Fruit fly (Drosophila melanogaster): ENCODE measurements around the gene CG5989.

CG5989 gene

DNA sequence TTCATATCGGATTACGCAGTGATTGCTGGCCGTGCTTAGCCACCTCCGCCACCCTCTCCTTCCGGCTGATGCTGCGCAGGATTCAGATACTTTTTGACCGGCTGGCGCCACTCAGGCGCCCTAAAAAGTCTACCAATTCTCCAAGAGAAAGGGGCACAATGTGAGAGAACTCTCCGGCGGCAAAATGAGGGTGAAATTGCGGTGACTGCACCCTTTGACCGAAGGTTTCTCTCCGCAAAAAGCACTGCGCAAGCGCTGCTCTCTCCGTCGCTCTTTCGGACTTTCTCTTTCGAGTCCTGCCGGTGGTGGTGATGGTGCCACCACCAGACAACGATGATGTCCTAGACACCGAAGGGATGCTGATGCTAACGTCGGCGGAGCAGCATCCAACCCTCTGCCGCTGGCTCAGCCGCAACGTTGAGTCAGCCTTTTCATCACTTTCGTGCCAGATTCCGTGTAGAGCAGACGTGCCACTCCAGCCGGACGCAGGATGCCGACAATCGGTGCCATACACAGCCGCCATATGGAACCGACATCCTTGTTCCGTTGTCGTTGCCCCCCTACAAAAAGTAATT, 44.1 kb downstream of the CG5989 start (continued):
- TF ChIP-seq Pdp1 (GFP tag; optimal IDR thresholded peaks at IDR 0.05) (no peak), CG11456 (GFP tag; IDR thresholded peaks at IDR 0.05) (no peak), sima (GFP tag; optimal IDR thresholded peaks at IDR 0.05) (no peak), emc (GFP tag; optimal IDR thresholded peaks at IDR 0.05) (no peak), ewg (GFP tag; optimal IDR thresholded peaks at IDR 0.05) (peak; percentile 93), Meics (GFP tag; optimal IDR thresholded peaks at IDR 0.05) (no peak), Adf1 (GFP tag; IDR thresholded peaks at IDR 0.05) (peak; percentile 64; the same call in 1 of the 2 replicates), ci (GFP tag; IDR thresholded peaks at IDR 0.05) (no peak), gsb-n (tag; optimal IDR thresholded peaks at IDR 0.05) (no peak), Lhr (GFP tag; optimal IDR thresholded peaks at IDR 0.05) (no peak), Gug (GFP tag; IDR thresholded peaks at IDR 0.05) (no peak), jumu (GFP tag; optimal IDR thresholded peaks at IDR 0.05) (no peak), ranshi (GFP tag; IDR thresholded peaks at IDR 0.05) (no peak), CG10209 (GFP tag; optimal IDR thresholded peaks at IDR 0.05) (no peak), HLHmδ (GFP tag; optimal IDR thresholded peaks at IDR 0.05) (peak; percentile 23), ftz-f1 (GFP tag; optimal IDR thresholded peaks at IDR 0.05) (no peak), Oli (tag; optimal IDR thresholded peaks at IDR 0.05) (no peak), B-H2 (GFP tag; optimal IDR thresholded peaks at IDR 0.05) (no peak), pros (GFP tag; optimal IDR thresholded peaks at IDR 0.05) (peak; percentile 54), seq (GFP tag; IDR thresholded peaks at IDR 0.05) (peak; percentile 88), tap (tag; optimal IDR thresholded peaks at IDR 0.05) (no peak), dpn (GFP tag; optimal IDR thresholded peaks at IDR 0.05) (no peak), cg (GFP tag; optimal IDR thresholded peaks at IDR 0.05) (no peak), CG12942 (GFP tag; optimal IDR thresholded peaks at IDR 0.05) (no peak), CG30403 (GFP tag; optimal IDR thresholded peaks at IDR 0.05) (no peak), dati (GFP tag; IDR thresholded peaks at IDR 0.05) (no peak), pita (GFP tag; optimal IDR thresholded peaks at IDR 0.05) (no peak), Six4 (GFP tag; optimal IDR thresholded peaks at IDR 0.05) (no peak), lab (GFP tag; optimal IDR thresholded peaks at IDR 0.05) (no peak), Awh (GFP tag; IDR thresholded peaks at IDR 0.05) (no peak), CG17328 (GFP tag; IDR thresholded peaks at IDR 0.05) (peak; percentile 13; the same call in 1 of the 2 replicates), CG6765 (GFP tag; optimal IDR thresholded peaks at IDR 0.05) (peak; percentile 6), schlank (tag; optimal IDR thresholded peaks at IDR 0.05) (no peak), CG6175 (GFP tag; IDR thresholded peaks at IDR 0.05) (no peak), dimm (GFP tag; IDR thresholded peaks at IDR 0.05) (no peak), gcm (GFP tag; optimal IDR thresholded peaks at IDR 0.05) (no peak), Trl (optimal IDR thresholded peaks at IDR 0.05) (peak; percentile 63 to 66), Trl (GFP tag; optimal IDR thresholded peaks at IDR 0.05) (peak; percentile 10), ind (GFP tag; optimal IDR thresholded peaks at IDR 0.05) (no peak), CG34422 (GFP tag; IDR thresholded peaks at IDR 0.05) (no peak), slou (GFP tag; optimal IDR thresholded peaks at IDR 0.05) (no peak), fd102C (GFP tag; optimal IDR thresholded peaks at IDR 0.05) (no peak), Lim3 (GFP tag; IDR thresholded peaks at IDR 0.05) (no peak), so (GFP tag; IDR thresholded peaks at IDR 0.05) (no peak), sisA (GFP tag; IDR thresholded peaks at IDR 0.05) (no peak), ssp (GFP tag; IDR thresholded peaks at IDR 0.05) (no peak), da (GFP tag; optimal IDR thresholded peaks at IDR 0.05) (no peak), ac (GFP tag; optimal IDR thresholded peaks at IDR 0.05) (no peak), row (GFP tag; IDR thresholded peaks at IDR 0.05) (no peak), her (GFP tag; optimal IDR thresholded peaks at IDR 0.05) (no peak), gt (GFP tag; IDR thresholded peaks at IDR 0.05) (no peak), CTCF (GFP tag; optimal IDR thresholded peaks at IDR 0.05) (peak; percentile 44), CG2199 (GFP tag; IDR thresholded peaks at IDR 0.05) (no peak)
